Fruit fly (Drosophila melanogaster) whole organism, pupa: Measurements from ENCODE around the gene KLHL18.

Experiments used
- CG10348 ChIP-seq: fragments of 200-800 bp; sonication (Bioruptor generic); IDR thresholded peaks from 2 replicates; pipeline ENCODE4 v1.3.6; 2022; ENCODE audit warnings: missing biosample characterization, missing genetic modification characterization
- CG8301 ChIP-seq: fragments of 200-800 bp; sonication (Bioruptor generic); optimal IDR thresholded peaks from 2 replicates; lab custom pipeline; 2018; ENCODE audit warnings: missing biosample characterization, mild to moderate bottlenecking, missing genetic modification characterization
- EcR ChIP-seq: fragments of 200-800 bp; sonication (Bioruptor generic); optimal IDR thresholded peaks from 3 replicates; lab custom pipeline; 2019; ENCODE audit warnings: missing biosample characterization, missing genetic modification characterization, mild to moderate bottlenecking, moderate library complexity, missing genetic modification reagents
- Snoo ChIP-seq: fragments of 200-800 bp; sonication (Bioruptor generic); optimal IDR thresholded peaks from 3 replicates; lab custom pipeline; 2017; ENCODE audit warnings: missing biosample characterization, mild to moderate bottlenecking, missing genetic modification characterization, inconsistent platforms
- fd96Ca ChIP-seq: fragments of 200-800 bp; sonication (Bioruptor generic); IDR thresholded peaks from 3 replicates; pipeline ENCODE4 v1.3.6; 2022; ENCODE audit warnings: missing biosample characterization, missing genetic modification characterization
- gl ChIP-seq: fragments of 200-800 bp; sonication (Bioruptor generic); optimal IDR thresholded peaks from 2 replicates; lab custom pipeline; 2018; ENCODE audit warnings: missing biosample characterization, mild to moderate bottlenecking, missing genetic modification characterization

DNA sequence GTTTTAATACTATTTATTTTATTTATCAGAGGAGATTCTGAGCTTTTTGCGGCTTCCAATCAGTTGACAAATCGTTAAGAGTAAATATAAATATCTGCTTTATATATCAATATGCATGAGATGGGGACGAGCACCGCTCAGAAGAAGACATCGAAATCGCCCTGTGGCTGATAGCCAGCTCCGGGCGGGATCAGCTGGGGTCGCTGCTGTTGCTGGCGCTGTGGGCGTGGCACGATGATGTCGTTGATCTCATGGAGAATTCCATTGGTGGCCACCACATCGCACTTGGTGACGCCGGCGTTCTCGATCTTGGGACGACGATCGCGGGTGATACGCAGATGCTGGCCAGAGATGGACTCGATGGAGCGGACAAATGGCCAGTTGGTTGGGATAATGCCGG, 25.4 kb downstream of the KLHL18 start:
- TF ChIP-seq CG8301 (no peak), EcR (GFP tag; lab: Kevin White, UChicago) (peak; percentile 79), fd96Ca (GFP tag; lab: Robert Waterston, UW) (no peak), gl (no peak), Snoo (tag; lab: Kevin White, UChicago) (no peak), CG10348 (GFP tag; lab: Robert Waterston, UW) (no peak)
